Worm (Caenorhabditis elegans): Measurements from ENCODE around the gene C06E7.88.

The C06E7.88 gene

ce11 chrIV:5885180-5885887, 18.2 kb upstream of the C06E7.88 start, which contains the start of gene glf-1:
TSS of gene glf-1 (plus strand) at chrIV:5885835.
- no peak for TF ChIP-seq hnd-1 (tag; optimal IDR thresholded peaks at IDR 0.05)
- TF ChIP-seq sea-1 (GFP tag; conservative IDR thresholded peaks at IDR 0.05), result no peak

ce11 chrIV:5884500-5884899, 17.4 kb upstream of the C06E7.88 start, which contains the start of gene H04M03.11:
TSS of gene H04M03.11 (minus strand) at chrIV:5884600.
- TF ChIP-seq aly-1 (tag; optimal IDR thresholded peaks at IDR 0.05), result no peak
- no peak for TF ChIP-seq hmbx-1 (tag; optimal IDR thresholded peaks at IDR 0.05)
- TF ChIP-seq flt-1 (GFP tag; IDR thresholded peaks at IDR 0.05), result no peak
- TF ChIP-seq ama-1 (optimal IDR thresholded peaks at IDR 0.05), result no peak
- no peak for TF ChIP-seq pes-1 (GFP tag; IDR thresholded peaks at IDR 0.05)
- no peak for TF ChIP-seq ets-7 (tag; optimal IDR thresholded peaks at IDR 0.05)
- TF ChIP-seq scrt-1 (GFP tag; IDR thresholded peaks at IDR 0.05), result no peak
- no peak for TF ChIP-seq hmg-4 (GFP tag; optimal IDR thresholded peaks at IDR 0.05)
- no peak for TF ChIP-seq tra-4 (tag; optimal IDR thresholded peaks at IDR 0.05)
- TF ChIP-seq B0310.2 (tag; optimal IDR thresholded peaks at IDR 0.05), result no peak
- no peak for TF ChIP-seq F13C5.2 (tag; optimal IDR thresholded peaks at IDR 0.05)
- no peak for TF ChIP-seq tbx-37 (GFP tag; conservative IDR thresholded peaks at IDR 0.05)
- no peak for TF ChIP-seq sea-1 (GFP tag; conservative IDR thresholded peaks at IDR 0.05)
- TF ChIP-seq tbx-11 (GFP tag; IDR thresholded peaks at IDR 0.05), result no peak

- no peak for TF ChIP-seq scrt-1 (GFP tag; IDR thresholded peaks at IDR 0.05)
- no peak for TF ChIP-seq ets-7 (tag; optimal IDR thresholded peaks at IDR 0.05)
- no peak for TF ChIP-seq flt-1 (GFP tag; IDR thresholded peaks at IDR 0.05)
- no peak for TF ChIP-seq pes-1 (GFP tag; IDR thresholded peaks at IDR 0.05)
- no peak for TF ChIP-seq B0310.2 (tag; optimal IDR thresholded peaks at IDR 0.05)
These were observed 12.8 kb upstream of the C06E7.88 start, which contains the start of gene srv-22 for ce11 chrIV:5879853-5880252. TSS of gene srv-22 (minus strand) at chrIV:5879953.

ce11 chrIV:5877246-5877645, 10.2 kb upstream of the C06E7.88 start, which contains the start of gene srv-21:
TSS of gene srv-21 (minus strand) at chrIV:5877346.
- no peak for TF ChIP-seq hnd-1 (tag; optimal IDR thresholded peaks at IDR 0.05)
- no peak for TF ChIP-seq ama-1 (optimal IDR thresholded peaks at IDR 0.05)
- no peak for TF ChIP-seq ets-7 (tag; optimal IDR thresholded peaks at IDR 0.05)
- no peak for TF ChIP-seq F13C5.2 (tag; optimal IDR thresholded peaks at IDR 0.05)
- TF ChIP-seq tbx-11 (GFP tag; IDR thresholded peaks at IDR 0.05), result no peak
- TF ChIP-seq ceh-13 (GFP tag; optimal IDR thresholded peaks at IDR 0.05), result no peak
- TF ChIP-seq sea-1 (GFP tag; conservative IDR thresholded peaks at IDR 0.05), result no peak
- no peak for TF ChIP-seq flt-1 (GFP tag; IDR thresholded peaks at IDR 0.05)
- no peak for TF ChIP-seq pes-1 (GFP tag; IDR thresholded peaks at IDR 0.05)
- TF ChIP-seq aly-1 (tag; optimal IDR thresholded peaks at IDR 0.05), result no peak
- no peak for TF ChIP-seq tra-4 (tag; optimal IDR thresholded peaks at IDR 0.05)
- TF ChIP-seq ceh-36 (tag; optimal IDR thresholded peaks at IDR 0.05), result no peak
- TF ChIP-seq hmbx-1 (tag; optimal IDR thresholded peaks at IDR 0.05), result no peak
- TF ChIP-seq tbx-37 (GFP tag; conservative IDR thresholded peaks at IDR 0.05), result no peak

- TF ChIP-seq pes-1 (GFP tag; IDR thresholded peaks at IDR 0.05), result no peak
- no peak for TF ChIP-seq ceh-36 (tag; optimal IDR thresholded peaks at IDR 0.05)
- TF ChIP-seq tbx-11 (GFP tag; IDR thresholded peaks at IDR 0.05), result no peak
- TF ChIP-seq tbx-37 (GFP tag; conservative IDR thresholded peaks at IDR 0.05), result no peak
- no peak for TF ChIP-seq ama-1 (optimal IDR thresholded peaks at IDR 0.05)
- TF ChIP-seq sea-1 (GFP tag; conservative IDR thresholded peaks at IDR 0.05), result no peak
- no peak for TF ChIP-seq hmg-4 (GFP tag; optimal IDR thresholded peaks at IDR 0.05)
- no peak for TF ChIP-seq scrt-1 (GFP tag; IDR thresholded peaks at IDR 0.05)
- TF ChIP-seq ets-7 (tag; optimal IDR thresholded peaks at IDR 0.05), result no peak
- no peak for TF ChIP-seq hnd-1 (tag; optimal IDR thresholded peaks at IDR 0.05)
- TF ChIP-seq ceh-13 (GFP tag; optimal IDR thresholded peaks at IDR 0.05), result no peak
- no peak for TF ChIP-seq aly-1 (tag; optimal IDR thresholded peaks at IDR 0.05)
- no peak for TF ChIP-seq F13C5.2 (tag; optimal IDR thresholded peaks at IDR 0.05)
- no peak for TF ChIP-seq flt-1 (GFP tag; IDR thresholded peaks at IDR 0.05)
- no peak for TF ChIP-seq B0310.2 (tag; optimal IDR thresholded peaks at IDR 0.05)
These were observed 6.7 kb upstream of the C06E7.88 start, which contains the start of gene srv-19 for ce11 chrIV:5873825-5874224. TSS of gene srv-19 (minus strand) at chrIV:5873925.

ce11 chrIV:5870072-5870471, 3.0 kb upstream of the C06E7.88 start, which contains the start of gene srv-17:
TSS of gene srv-17 (minus strand) at chrIV:5870172.
- TF ChIP-seq tbx-11 (GFP tag; IDR thresholded peaks at IDR 0.05) (no peak), ceh-36 (tag; optimal IDR thresholded peaks at IDR 0.05) (no peak), B0310.2 (tag; optimal IDR thresholded peaks at IDR 0.05) (no peak)

- no peak for TF ChIP-seq aly-1 (tag; optimal IDR thresholded peaks at IDR 0.05)
- TF ChIP-seq hmbx-1 (tag; optimal IDR thresholded peaks at IDR 0.05), result no peak
- no peak for TF ChIP-seq scrt-1 (GFP tag; IDR thresholded peaks at IDR 0.05)
- no peak for TF ChIP-seq ama-1 (optimal IDR thresholded peaks at IDR 0.05)
- TF ChIP-seq sea-1 (GFP tag; conservative IDR thresholded peaks at IDR 0.05), result no peak
These were observed 2.3 kb upstream of the C06E7.88 start for ce11 chrIV:5869354-5869753.

- TF ChIP-seq hnd-1 (tag; optimal IDR thresholded peaks at IDR 0.05), result no peak
- no peak for TF ChIP-seq F13C5.2 (tag; optimal IDR thresholded peaks at IDR 0.05)
- TF ChIP-seq ama-1 (optimal IDR thresholded peaks at IDR 0.05), result no peak
- TF ChIP-seq aly-1 (tag; optimal IDR thresholded peaks at IDR 0.05), result no peak
- TF ChIP-seq ceh-13 (GFP tag; optimal IDR thresholded peaks at IDR 0.05), result no peak
- no peak for TF ChIP-seq scrt-1 (GFP tag; IDR thresholded peaks at IDR 0.05)
- no peak for TF ChIP-seq B0310.2 (tag; optimal IDR thresholded peaks at IDR 0.05)
- no peak for TF ChIP-seq ets-7 (tag; optimal IDR thresholded peaks at IDR 0.05)
- no peak for TF ChIP-seq pes-1 (GFP tag; IDR thresholded peaks at IDR 0.05)
- TF ChIP-seq sea-1 (GFP tag; conservative IDR thresholded peaks at IDR 0.05), result no peak
- TF ChIP-seq tbx-37 (GFP tag; conservative IDR thresholded peaks at IDR 0.05), result no peak
- TF ChIP-seq tra-4 (tag; optimal IDR thresholded peaks at IDR 0.05), result no peak
- TF ChIP-seq hmbx-1 (tag; optimal IDR thresholded peaks at IDR 0.05), result no peak
- no peak for TF ChIP-seq tbx-11 (GFP tag; IDR thresholded peaks at IDR 0.05)
- TF ChIP-seq hmg-4 (GFP tag; optimal IDR thresholded peaks at IDR 0.05), result no peak
- TF ChIP-seq flt-1 (GFP tag; IDR thresholded peaks at IDR 0.05), result no peak
- TF ChIP-seq ceh-36 (tag; optimal IDR thresholded peaks at IDR 0.05), result no peak
These were observed 1.3 kb downstream of the C06E7.88 start, which contains the start of gene spe-27 for ce11 chrIV:5865818-5866217. TSS of gene spe-27 (minus strand) at chrIV:5865918.
